Fruit fly (Drosophila melanogaster): ENCODE measurements around the gene Hsp110.

Gene Hsp110

dm6 chr3L:13996992-13997391 is 39.8 kb upstream of the Hsp110 start, which contains the start of gene CG17361:
Gene CG17361, plus strand, starts transcription at chr3L:13997191.
- TF ChIP-seq CG15710 (tag; optimal IDR thresholded peaks at IDR 0.05): no peak
- TF ChIP-seq Snoo (tag; optimal IDR thresholded peaks at IDR 0.05): no peak
- TF ChIP-seq gl (tag; optimal IDR thresholded peaks at IDR 0.05): no peak
- no peak for TF ChIP-seq EcR (GFP tag; optimal IDR thresholded peaks at IDR 0.05)
- TF ChIP-seq CG9948 (tag; optimal IDR thresholded peaks at IDR 0.05): no peak
- TF ChIP-seq Ets98B (GFP tag; IDR thresholded peaks at IDR 0.05): no peak
- TF ChIP-seq D1 (tag; optimal IDR thresholded peaks at IDR 0.05): peak; percentile 43
- no peak for TF ChIP-seq Pif1B (GFP tag; optimal IDR thresholded peaks at IDR 0.05)
- TF ChIP-seq rn (GFP tag; IDR thresholded peaks at IDR 0.05): no peak

- TF ChIP-seq CG8159 (tag; optimal IDR thresholded peaks at IDR 0.05) (no peak), CG17806 (tag; optimal IDR thresholded peaks at IDR 0.05) (no peak), CG9948 (tag; optimal IDR thresholded peaks at IDR 0.05) (no peak), CG13204 (GFP tag; optimal IDR thresholded peaks at IDR 0.05) (no peak), Pif1B (GFP tag; optimal IDR thresholded peaks at IDR 0.05) (no peak), CG14655 (GFP tag; optimal IDR thresholded peaks at IDR 0.05) (no peak), CG12605 (GFP tag; IDR thresholded peaks at IDR 0.05) (no peak), Pif1A (GFP tag; optimal IDR thresholded peaks at IDR 0.05) (no peak), Ets98B (GFP tag; IDR thresholded peaks at IDR 0.05) (no peak), CG10348 (GFP tag; IDR thresholded peaks at IDR 0.05) (no peak), CG15710 (tag; optimal IDR thresholded peaks at IDR 0.05) (no peak), CG4496 (GFP tag; IDR thresholded peaks at IDR 0.05) (no peak), CG32121 (GFP tag; IDR thresholded peaks at IDR 0.05) (no peak), fd96Ca (GFP tag; IDR thresholded peaks at IDR 0.05) (no peak), EcR (GFP tag; optimal IDR thresholded peaks at IDR 0.05) (no peak), rn (GFP tag; IDR thresholded peaks at IDR 0.05) (no peak), Snoo (tag; optimal IDR thresholded peaks at IDR 0.05) (no peak), D1 (tag; optimal IDR thresholded peaks at IDR 0.05) (no peak), gl (tag; optimal IDR thresholded peaks at IDR 0.05) (no peak)
Measured at dm6 chr3L:13999204-13999603, 37.6 kb upstream of the Hsp110 start, which contains the start of gene CG17359. Gene CG17359, minus strand, starts transcription at chr3L:13999251.

- TF ChIP-seq CG13204 (GFP tag; optimal IDR thresholded peaks at IDR 0.05) (no peak), CG15710 (tag; optimal IDR thresholded peaks at IDR 0.05) (no peak), CG4496 (GFP tag; IDR thresholded peaks at IDR 0.05) (no peak), CG10348 (GFP tag; IDR thresholded peaks at IDR 0.05) (no peak), rn (GFP tag; IDR thresholded peaks at IDR 0.05) (no peak)
Measured at dm6 chr3L:14001658-14002523, 34.9 kb upstream of the Hsp110 start, which contains the start of the genes Nprl3 and upSET. Gene Nprl3, minus strand, starts transcription at chr3L:14001880. Gene upSET, plus strand, starts transcription at chr3L:14002127.

- no peak; the same call in 2 of the 3 replicates for TF ChIP-seq fd96Ca (GFP tag; IDR thresholded peaks at IDR 0.05)
- peak; percentile 54; the same call in 1 of the 2 replicates for TF ChIP-seq Ets98B (GFP tag; IDR thresholded peaks at IDR 0.05)
- TF ChIP-seq CG10348 (GFP tag; IDR thresholded peaks at IDR 0.05): no peak
- peak; percentile 4 for TF ChIP-seq CG34367 (tag; optimal IDR thresholded peaks at IDR 0.05)
- TF ChIP-seq D1 (tag; optimal IDR thresholded peaks at IDR 0.05): no peak
- peak; percentile 67 for TF ChIP-seq Pif1B (GFP tag; optimal IDR thresholded peaks at IDR 0.05)
- no peak for TF ChIP-seq rn (GFP tag; IDR thresholded peaks at IDR 0.05)
- TF ChIP-seq CG9948 (tag; optimal IDR thresholded peaks at IDR 0.05): no peak
- TF ChIP-seq CG8301 (tag; optimal IDR thresholded peaks at IDR 0.05): no peak
- TF ChIP-seq gl (tag; optimal IDR thresholded peaks at IDR 0.05): no peak
- TF ChIP-seq Pif1A (GFP tag; optimal IDR thresholded peaks at IDR 0.05): no peak
- TF ChIP-seq CG32121 (GFP tag; IDR thresholded peaks at IDR 0.05): peak; percentile 43; the same call in 1 of the 2 replicates
- no peak; the same call in 2 of the 3 replicates for TF ChIP-seq CG4496 (GFP tag; IDR thresholded peaks at IDR 0.05)
- no peak for TF ChIP-seq CG17806 (tag; optimal IDR thresholded peaks at IDR 0.05)
- no peak for TF ChIP-seq CG15710 (tag; optimal IDR thresholded peaks at IDR 0.05)
- no peak for TF ChIP-seq CG13204 (GFP tag; optimal IDR thresholded peaks at IDR 0.05)
- no peak for TF ChIP-seq CG14655 (GFP tag; optimal IDR thresholded peaks at IDR 0.05)
- no peak for TF ChIP-seq Snoo (tag; optimal IDR thresholded peaks at IDR 0.05)
- no peak for TF ChIP-seq CG8159 (tag; optimal IDR thresholded peaks at IDR 0.05)
- no peak for TF ChIP-seq CG12605 (GFP tag; IDR thresholded peaks at IDR 0.05)
- no peak for TF ChIP-seq EcR (GFP tag; optimal IDR thresholded peaks at IDR 0.05)
Measured at dm6 chr3L:14002524-14003135, 34.2 kb upstream of the Hsp110 start.

- peak; percentile 21 for TF ChIP-seq CG8301 (tag; optimal IDR thresholded peaks at IDR 0.05)
- TF ChIP-seq Pif1B (GFP tag; optimal IDR thresholded peaks at IDR 0.05): no peak
- TF ChIP-seq CG4496 (GFP tag; IDR thresholded peaks at IDR 0.05): peak; percentile 71; the same call in 2 of the 3 replicates
- TF ChIP-seq CG34367 (tag; optimal IDR thresholded peaks at IDR 0.05): peak; percentile 43
- no peak for TF ChIP-seq CG13204 (GFP tag; optimal IDR thresholded peaks at IDR 0.05)
- no peak; the same call in 1 of the 2 replicates for TF ChIP-seq CG12605 (GFP tag; IDR thresholded peaks at IDR 0.05)
- TF ChIP-seq Ets98B (GFP tag; IDR thresholded peaks at IDR 0.05): no peak; the same call in 1 of the 2 replicates
- no peak for TF ChIP-seq CG14655 (GFP tag; optimal IDR thresholded peaks at IDR 0.05)
- TF ChIP-seq CG8159 (tag; optimal IDR thresholded peaks at IDR 0.05): no peak
- TF ChIP-seq CG10348 (GFP tag; IDR thresholded peaks at IDR 0.05): no peak
- peak; percentile 11 for TF ChIP-seq gl (tag; optimal IDR thresholded peaks at IDR 0.05)
- TF ChIP-seq CG15710 (tag; optimal IDR thresholded peaks at IDR 0.05): peak; percentile 21
- TF ChIP-seq EcR (GFP tag; optimal IDR thresholded peaks at IDR 0.05): no peak
- no peak for TF ChIP-seq CG17806 (tag; optimal IDR thresholded peaks at IDR 0.05)
- TF ChIP-seq Pif1A (GFP tag; optimal IDR thresholded peaks at IDR 0.05): no peak
- TF ChIP-seq CG9948 (tag; optimal IDR thresholded peaks at IDR 0.05): no peak
- no peak for TF ChIP-seq Snoo (tag; optimal IDR thresholded peaks at IDR 0.05)
- no peak for TF ChIP-seq D1 (tag; optimal IDR thresholded peaks at IDR 0.05)
- peak; percentile 34; the same call in 2 of the 3 replicates for TF ChIP-seq fd96Ca (GFP tag; IDR thresholded peaks at IDR 0.05)
- TF ChIP-seq rn (GFP tag; IDR thresholded peaks at IDR 0.05): no peak
- TF ChIP-seq CG32121 (GFP tag; IDR thresholded peaks at IDR 0.05): no peak
Measured at dm6 chr3L:14003297-14004040, 33.4 kb upstream of the Hsp110 start.
